Fruit fly (Drosophila melanogaster): ENCODE results near the gene CkIalpha.

The CkIalpha gene

dm6 chrX:12666471-12666884 lies 13.1 kb downstream of the CkIalpha start (continued):
- peak; percentile 86; the same call in 1 of the 2 replicates for TF ChIP-seq ham (GFP tag; IDR thresholded peaks at IDR 0.05)
- TF ChIP-seq CG31224 (GFP tag; IDR thresholded peaks at IDR 0.05), result peak; percentile 92
- TF ChIP-seq CG11085 (GFP tag; IDR thresholded peaks at IDR 0.05), result peak; percentile 95
- peak; percentile 69 for TF ChIP-seq Dad (GFP tag; optimal IDR thresholded peaks at IDR 0.05)
- TF ChIP-seq lbe (GFP tag; optimal IDR thresholded peaks at IDR 0.05), result peak; percentile 92
- peak; percentile 46 for TF ChIP-seq CG1603 (tag; optimal IDR thresholded peaks at IDR 0.05)
- TF ChIP-seq CG11560 (tag; IDR thresholded peaks at IDR 0.05), result peak; percentile 86
- TF ChIP-seq CG1602 (GFP tag; optimal IDR thresholded peaks at IDR 0.05), result peak; percentile 96
- peak; percentile 15 for TF ChIP-seq CG14965 (GFP tag; optimal IDR thresholded peaks at IDR 0.05; ENCODE audit: borderline replicate concordance)
- TF ChIP-seq dmrt99B (tag; optimal IDR thresholded peaks at IDR 0.05), result peak; percentile 96
- TF ChIP-seq CG34224 (GFP tag; IDR thresholded peaks at IDR 0.05; ENCODE audit: partially characterized antibody), result no peak
- peak; percentile 94 for TF ChIP-seq Meics (GFP tag; optimal IDR thresholded peaks at IDR 0.05)
- TF ChIP-seq fu2 (GFP tag; optimal IDR thresholded peaks at IDR 0.05), result peak; percentile 74
- peak; percentile 96 for TF ChIP-seq CG11504 (tag; optimal IDR thresholded peaks at IDR 0.05)
- TF ChIP-seq CG16779 (GFP tag; IDR thresholded peaks at IDR 0.05), result peak; percentile 66; the same call in 1 of the 2 replicates
- TF ChIP-seq CG12769 (tag; optimal IDR thresholded peaks at IDR 0.05), result peak; percentile 40
- no peak for TF ChIP-seq HLHmδ (GFP tag; optimal IDR thresholded peaks at IDR 0.05)
- peak; percentile 95 for TF ChIP-seq croc (GFP tag; conservative IDR thresholded peaks at IDR 0.05)
- TF ChIP-seq Camta (GFP tag; optimal IDR thresholded peaks at IDR 0.05), result peak; percentile 86
- peak; percentile 93 for TF ChIP-seq CG14441 (GFP tag; IDR thresholded peaks at IDR 0.05)
- TF ChIP-seq CG14050 (GFP tag; IDR thresholded peaks at IDR 0.05), result peak; percentile 89
- peak; percentile 25 for TF ChIP-seq CG17186 (GFP tag; optimal IDR thresholded peaks at IDR 0.05)
- TF ChIP-seq bigmax (GFP tag; optimal IDR thresholded peaks at IDR 0.05), result peak; percentile 11
- peak; percentile 95 for TF ChIP-seq CG11247 (GFP tag; IDR thresholded peaks at IDR 0.05)
- peak; percentile 84 for TF ChIP-seq Poxn (GFP tag; IDR thresholded peaks at IDR 0.05)
- peak; percentile 34 for TF ChIP-seq Kr (GFP tag; optimal IDR thresholded peaks at IDR 0.05)
- TF ChIP-seq slou (GFP tag; optimal IDR thresholded peaks at IDR 0.05), result peak; percentile 84
- no peak for TF ChIP-seq gfzf (GFP tag; optimal IDR thresholded peaks at IDR 0.05)
- peak; percentile 99 for TF ChIP-seq CG18262 (tag; optimal IDR thresholded peaks at IDR 0.05)
- TF ChIP-seq Nf-YC (tag; optimal IDR thresholded peaks at IDR 0.05), result peak; percentile 90
- peak; percentile 85 for TF ChIP-seq schlank (tag; optimal IDR thresholded peaks at IDR 0.05)
- peak; percentile 68 for TF ChIP-seq zfh2 (GFP tag; optimal IDR thresholded peaks at IDR 0.05)
- TF ChIP-seq pnt (GFP tag; optimal IDR thresholded peaks at IDR 0.05), result peak; percentile 78
- TF ChIP-seq nerfin-2 (GFP tag; IDR thresholded peaks at IDR 0.05; ENCODE audit: partially characterized antibody), result no peak
- peak; percentile 90 for TF ChIP-seq CG11093 (GFP tag; IDR thresholded peaks at IDR 0.05)
- peak; percentile 39 for TF ChIP-seq Hey (tag; optimal IDR thresholded peaks at IDR 0.05)
- TF ChIP-seq ttk (GFP tag; IDR thresholded peaks at IDR 0.05), result peak; percentile 96
- peak; percentile 95 for TF ChIP-seq Awh (GFP tag; IDR thresholded peaks at IDR 0.05)
- TF ChIP-seq odd (GFP tag; optimal IDR thresholded peaks at IDR 0.05), result peak; percentile 92
- TF ChIP-seq CG7987 (GFP tag; optimal IDR thresholded peaks at IDR 0.05), result peak; percentile 86
- peak; percentile 96 for TF ChIP-seq CG10267 (tag; optimal IDR thresholded peaks at IDR 0.05)
- TF ChIP-seq CG43689 (GFP tag; IDR thresholded peaks at IDR 0.05), result peak; percentile 81
- TF ChIP-seq H15 (GFP tag; IDR thresholded peaks at IDR 0.05), result peak; percentile 90
- TF ChIP-seq jing (GFP tag; optimal IDR thresholded peaks at IDR 0.05), result peak; percentile 63
- no peak for TF ChIP-seq CG16813 (GFP tag; IDR thresholded peaks at IDR 0.05; ENCODE audit: partially characterized antibody)
- peak; percentile 90 for TF ChIP-seq ATbp (GFP tag; optimal IDR thresholded peaks at IDR 0.05)
- peak; percentile 81 for TF ChIP-seq pum (GFP tag; optimal IDR thresholded peaks at IDR 0.05)
- TF ChIP-seq Lim3 (GFP tag; IDR thresholded peaks at IDR 0.05), result peak; percentile 66
- peak; percentile 71 for TF ChIP-seq Lhr (GFP tag; optimal IDR thresholded peaks at IDR 0.05)
- peak; percentile 97 for TF ChIP-seq E2f1 (GFP tag; IDR thresholded peaks at IDR 0.05)
- no peak for TF ChIP-seq chinmo (GFP tag; IDR thresholded peaks at IDR 0.05; ENCODE audit: partially characterized antibody)

Data from whole organism, embryonic.